Fruit fly (Drosophila melanogaster) S2 (cell line): ENCODE data around the gene CG33093.

ENCODE experiments used
- CG8478 ChIP-seq: fragments of >200 bp; optimal IDR thresholded peaks from 2 replicates; lab custom pipeline; 2018
- CTCF ChIP-seq, 2 experiments: fragments of >200 bp; optimal IDR thresholded peaks; 2 replicates each; lab custom pipeline; 2018

Gene CG33093

DNA sequence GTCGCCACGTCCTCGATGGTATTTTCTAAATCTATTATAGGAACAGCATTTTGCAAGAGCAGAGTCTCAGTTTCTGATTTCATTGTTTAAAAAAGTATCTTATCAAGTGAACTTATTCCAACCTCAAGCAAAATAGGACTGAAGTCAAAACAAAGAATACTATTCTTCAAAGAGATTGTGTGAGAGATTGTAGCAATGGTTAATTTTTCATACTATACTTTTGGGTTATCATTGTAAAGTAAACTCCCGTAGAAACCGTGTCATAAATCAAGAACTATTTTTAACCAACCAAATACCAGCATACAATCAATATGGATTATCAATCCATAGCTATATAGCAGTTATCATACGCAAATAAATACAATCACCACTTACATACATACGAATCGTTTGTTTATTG is at the start of gene CG33093:
TSS of gene CG33093 (minus strand) at position 122 of the 400 bp plus-strand sequence.
- TF ChIP-seq CTCF (optimal IDR thresholded peaks at IDR 0.05; lab: Kevin White, UChicago), result no peak
- no peak for TF ChIP-seq CG8478 (lab: Kevin White, UChicago)

DNA sequence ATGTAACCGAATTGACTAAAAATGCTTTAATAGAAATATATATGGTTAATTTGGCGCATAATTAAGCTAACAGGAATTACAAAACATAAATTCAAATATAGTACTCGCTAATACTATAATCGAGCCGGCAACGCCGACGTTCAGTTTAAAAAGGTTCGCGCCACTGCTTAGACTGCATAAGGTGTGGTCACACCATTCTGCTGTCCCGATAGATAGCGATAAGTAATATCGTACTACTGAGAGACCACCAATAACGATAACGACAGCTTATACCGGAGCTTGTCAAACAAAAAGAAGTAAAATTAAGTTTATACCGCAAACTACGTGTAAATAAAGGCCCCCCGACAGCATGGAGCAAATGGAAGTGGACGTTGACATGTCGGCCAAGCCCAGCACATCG is 48.8 kb upstream of the CG33093 start, which contains the start of gene CSN6:
TSS of gene CSN6 (plus strand) at position 228 of the 400 bp plus-strand sequence.
- TF ChIP-seq CTCF (optimal IDR thresholded peaks at IDR 0.05; lab: Kevin White, UChicago), result peak; percentile 50 to 57
- TF ChIP-seq CG8478 (lab: Kevin White, UChicago), result no peak

DNA sequence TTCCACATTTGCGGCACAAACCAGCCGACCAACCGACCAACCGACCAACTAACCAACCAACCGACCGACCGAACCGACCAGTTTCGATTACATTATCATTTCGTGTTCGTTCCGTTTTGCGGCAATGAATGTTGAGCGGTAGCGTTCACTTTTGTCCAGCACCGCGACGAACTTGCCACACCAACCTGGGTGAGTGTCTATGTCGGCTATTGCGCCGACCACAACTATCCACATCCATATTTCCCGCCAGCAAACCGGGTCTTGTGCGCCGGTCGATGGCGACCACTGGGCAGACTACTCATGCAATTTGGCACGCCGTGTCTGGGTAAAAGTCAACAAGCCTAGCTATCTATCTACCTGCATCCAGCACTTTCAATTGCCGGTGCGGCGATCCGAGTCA is 45.3 kb upstream of the CG33093 start:
- TF ChIP-seq CG8478 (lab: Kevin White, UChicago) (no peak), CTCF (optimal IDR thresholded peaks at IDR 0.05; lab: Kevin White, UChicago) (no peak)

DNA sequence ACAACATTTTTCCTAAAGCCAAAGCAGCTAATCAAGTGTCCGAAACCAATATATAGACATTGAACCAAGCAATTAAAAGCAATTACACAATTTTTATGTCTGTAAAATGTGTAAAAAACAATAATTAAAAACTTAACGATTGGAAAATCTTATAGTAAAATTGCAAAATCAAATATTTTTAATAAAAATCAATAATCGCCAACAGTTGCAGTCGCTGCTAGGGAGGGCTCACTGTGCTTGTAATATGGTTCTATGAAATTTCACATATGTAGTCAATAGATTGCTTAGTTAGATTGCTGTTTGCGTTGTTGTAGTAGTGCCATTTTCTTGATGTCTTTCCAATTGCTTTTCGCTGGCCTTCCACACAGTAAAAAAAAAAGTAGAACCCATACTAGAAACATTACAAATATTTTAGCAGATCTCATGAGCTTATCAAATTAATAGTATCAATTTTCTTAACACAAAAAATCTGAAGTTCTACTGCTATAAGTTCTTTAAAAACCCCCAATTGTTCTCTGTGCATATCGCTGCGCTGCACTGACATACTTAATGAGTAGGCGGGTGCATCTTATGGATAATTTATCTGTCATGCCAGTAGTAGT is 44.5 kb upstream of the CG33093 start:
- no peak for TF ChIP-seq CG8478 (lab: Kevin White, UChicago)
- TF ChIP-seq CTCF (optimal IDR thresholded peaks at IDR 0.05; lab: Kevin White, UChicago), result no peak

DNA sequence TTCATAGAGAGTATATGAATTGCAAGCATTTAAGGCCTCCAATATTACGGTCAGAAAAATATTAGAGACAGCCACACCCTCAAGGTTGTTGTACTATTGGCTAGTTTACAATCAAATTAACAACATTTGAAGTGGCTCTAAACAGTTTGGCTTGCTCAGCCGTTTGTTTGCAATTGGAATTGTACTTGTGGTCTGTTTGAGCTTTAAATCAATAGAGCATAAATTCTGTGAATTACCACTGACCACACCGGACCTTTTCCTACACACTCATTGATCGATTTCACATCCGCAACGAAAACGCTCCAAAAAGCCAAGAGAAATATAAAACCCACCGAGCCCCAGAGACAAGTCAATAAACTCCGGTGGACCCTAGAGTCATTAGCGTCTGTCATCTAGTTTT is 41.9 kb upstream of the CG33093 start:
- TF ChIP-seq CTCF (optimal IDR thresholded peaks at IDR 0.05; lab: Kevin White, UChicago) (no peak), CG8478 (lab: Kevin White, UChicago) (no peak)

DNA sequence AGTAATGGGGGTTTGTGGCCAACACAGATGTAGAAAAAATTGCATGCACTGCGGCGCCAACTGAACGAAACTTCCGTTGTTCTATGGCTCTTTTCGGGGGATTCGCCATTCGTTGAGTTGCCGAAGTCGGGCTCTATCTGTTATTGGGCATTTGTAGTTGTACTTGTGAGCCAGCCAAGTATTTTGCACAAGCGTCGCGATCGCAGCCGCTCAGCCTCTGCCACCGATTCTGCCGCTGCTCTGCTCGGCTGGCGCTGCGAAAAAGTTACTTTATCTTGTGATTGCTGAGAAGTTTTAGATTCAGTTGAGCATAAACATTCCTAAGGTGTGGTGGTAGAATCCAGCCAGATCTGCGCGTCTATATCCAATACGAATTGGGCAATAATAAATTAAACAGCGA is 38.2 kb upstream of the CG33093 start, which contains the start of gene CG33110:
TSS of gene CG33110 (plus strand) at position 301 of the 400 bp plus-strand sequence.
- no peak for TF ChIP-seq CG8478 (lab: Kevin White, UChicago)

DNA sequence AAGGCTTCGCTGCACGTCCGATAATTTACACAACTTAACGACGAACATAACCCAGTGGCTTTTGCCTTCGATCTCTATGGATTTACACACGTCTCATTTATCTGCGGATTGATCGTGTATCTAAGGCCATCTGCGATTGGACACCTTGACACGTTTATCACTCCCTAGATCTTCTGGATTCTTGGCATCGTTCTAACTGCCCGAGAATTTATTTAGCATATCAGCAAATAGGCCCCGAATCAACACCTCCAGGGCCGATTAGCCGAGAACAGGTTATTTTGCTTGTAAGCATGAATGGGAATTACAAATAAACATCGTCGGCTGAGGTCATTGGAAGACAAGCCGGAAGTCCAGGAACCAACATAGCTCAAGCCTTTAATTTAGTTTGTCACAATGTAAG is 36.8 kb upstream of the CG33093 start:
- TF ChIP-seq CTCF (optimal IDR thresholded peaks at IDR 0.05; lab: Kevin White, UChicago) (no peak), CG8478 (lab: Kevin White, UChicago) (no peak)

DNA sequence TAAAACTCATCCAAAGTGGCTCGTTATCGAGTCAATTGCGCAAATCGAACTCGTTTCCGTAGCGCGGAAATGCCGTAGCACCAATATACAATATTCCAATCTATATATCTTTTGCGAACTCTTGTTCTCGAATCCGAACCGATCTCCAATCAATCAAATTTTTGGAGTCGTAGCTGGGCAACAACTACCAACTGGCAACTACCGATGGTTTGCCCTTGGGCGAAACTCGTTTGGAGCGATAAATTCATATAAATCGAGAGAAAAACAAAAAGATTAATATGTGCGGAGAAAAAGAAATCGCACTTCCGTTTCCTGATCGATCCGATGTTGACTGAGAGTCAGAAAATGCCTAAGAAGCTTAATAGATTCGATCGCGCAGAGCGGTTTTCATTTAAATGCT is 34.0 kb upstream of the CG33093 start:
- no peak for TF ChIP-seq CTCF (optimal IDR thresholded peaks at IDR 0.05; lab: Kevin White, UChicago)
- no peak for TF ChIP-seq CG8478 (lab: Kevin White, UChicago)

DNA sequence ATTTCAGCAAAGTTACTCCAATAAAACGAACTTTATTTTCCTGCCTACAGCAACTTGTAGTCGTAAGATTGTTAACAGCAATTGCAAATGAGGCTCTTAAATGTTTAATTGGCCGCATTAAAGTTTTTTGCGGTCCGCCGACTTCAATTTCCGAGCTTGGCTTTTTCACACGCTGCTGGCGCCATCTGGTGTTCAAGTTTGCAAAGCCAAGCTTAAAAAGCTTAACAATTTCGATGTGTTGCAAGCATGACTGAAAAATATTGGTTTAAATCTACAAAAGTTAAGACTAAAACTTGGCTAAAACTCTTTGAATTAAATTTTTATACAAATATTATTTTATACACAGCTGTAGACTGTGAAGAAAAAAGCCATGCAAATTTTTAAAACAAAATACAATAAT is 33.0 kb upstream of the CG33093 start:
- TF ChIP-seq CTCF (optimal IDR thresholded peaks at IDR 0.05; lab: Kevin White, UChicago) (peak in 1 of 2 experiments; percentile 49), CG8478 (lab: Kevin White, UChicago) (no peak)

DNA sequence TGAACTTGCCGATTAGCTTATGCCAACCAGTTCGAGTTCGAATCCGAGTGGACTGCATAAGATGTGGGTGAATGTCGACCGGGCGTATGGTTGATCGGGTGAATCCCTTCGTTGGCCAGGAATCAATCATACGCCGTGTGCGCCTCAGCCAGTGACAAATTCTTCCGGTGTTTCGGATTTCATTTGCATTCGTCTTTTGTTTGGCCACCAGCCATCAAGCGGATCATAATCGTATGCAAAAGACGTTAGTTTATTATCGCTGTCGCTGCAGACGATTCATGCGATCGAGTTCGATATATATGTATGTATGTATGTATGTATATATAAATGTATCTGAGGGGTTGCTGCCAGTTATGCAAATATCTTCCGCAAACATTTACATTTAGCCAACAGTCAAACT is 32.4 kb upstream of the CG33093 start:
- TF ChIP-seq CTCF (optimal IDR thresholded peaks at IDR 0.05; lab: Kevin White, UChicago) (no peak), CG8478 (lab: Kevin White, UChicago) (no peak)

DNA sequence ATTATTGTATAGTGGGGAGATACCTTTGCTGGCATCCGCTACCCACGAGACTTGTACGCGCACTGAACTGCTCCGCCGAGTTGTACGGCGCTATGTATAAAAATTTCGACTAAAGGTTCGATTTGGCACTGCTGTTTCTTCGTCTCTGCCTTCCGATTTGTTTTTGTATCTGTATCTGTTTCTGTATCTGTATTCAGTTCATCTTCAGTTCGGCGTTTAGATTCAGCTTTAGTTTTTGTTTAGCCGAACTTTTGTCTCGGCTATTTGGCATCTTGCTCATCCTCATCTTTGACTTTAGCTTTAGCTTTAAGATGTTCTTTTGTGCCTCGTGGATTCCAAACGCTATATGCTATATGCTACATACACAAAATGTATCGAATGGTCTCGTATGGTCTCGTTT is 30.8 kb upstream of the CG33093 start, which contains the start of gene sit:
TSS of gene sit (minus strand) at position 71 of the 400 bp plus-strand sequence.
- TF ChIP-seq CG8478 (lab: Kevin White, UChicago), result no peak
- no peak for TF ChIP-seq CTCF (optimal IDR thresholded peaks at IDR 0.05; lab: Kevin White, UChicago)

DNA sequence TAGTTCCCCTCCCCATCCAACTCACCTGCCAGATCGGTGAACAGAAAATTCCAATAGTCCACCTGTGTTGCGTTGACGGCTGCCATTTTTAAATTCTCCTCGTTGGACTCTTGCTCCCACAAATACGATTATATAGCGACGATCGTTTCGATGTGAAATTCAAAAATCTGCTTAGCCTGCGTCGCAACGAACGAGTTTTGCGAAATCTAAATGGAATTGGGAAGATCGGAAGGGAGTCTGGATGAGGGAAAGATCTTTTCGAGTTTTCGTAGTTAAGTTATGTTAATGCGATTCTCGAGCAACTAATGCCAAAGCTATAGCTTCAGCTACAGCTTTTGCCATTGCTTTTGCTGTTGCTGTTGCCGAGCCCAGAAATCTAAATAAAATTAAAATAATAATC is 28.5 kb upstream of the CG33093 start:
- TF ChIP-seq CTCF (optimal IDR thresholded peaks at IDR 0.05; lab: Kevin White, UChicago) (no peak), CG8478 (lab: Kevin White, UChicago) (no peak)

DNA sequence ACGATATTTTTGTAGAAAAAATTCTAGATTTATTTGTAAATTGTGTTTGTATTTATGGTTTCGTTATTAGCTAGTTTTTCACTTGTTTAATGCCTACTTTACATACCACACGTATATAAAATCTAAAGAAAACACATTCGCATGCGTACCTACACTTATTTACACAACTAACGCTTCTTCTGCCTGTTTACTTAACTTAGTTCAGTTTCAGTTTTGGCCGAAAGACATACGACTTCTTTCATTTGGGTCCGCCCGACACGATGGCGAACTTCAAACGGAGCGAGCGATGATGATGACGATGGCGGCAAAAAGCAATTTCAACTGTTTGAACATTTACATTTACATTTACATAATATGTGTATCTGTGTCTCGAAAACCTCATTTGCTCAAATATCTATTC is 26.7 kb upstream of the CG33093 start:
- TF ChIP-seq CTCF (optimal IDR thresholded peaks at IDR 0.05; lab: Kevin White, UChicago), result no peak
- TF ChIP-seq CG8478 (lab: Kevin White, UChicago), result no peak

DNA sequence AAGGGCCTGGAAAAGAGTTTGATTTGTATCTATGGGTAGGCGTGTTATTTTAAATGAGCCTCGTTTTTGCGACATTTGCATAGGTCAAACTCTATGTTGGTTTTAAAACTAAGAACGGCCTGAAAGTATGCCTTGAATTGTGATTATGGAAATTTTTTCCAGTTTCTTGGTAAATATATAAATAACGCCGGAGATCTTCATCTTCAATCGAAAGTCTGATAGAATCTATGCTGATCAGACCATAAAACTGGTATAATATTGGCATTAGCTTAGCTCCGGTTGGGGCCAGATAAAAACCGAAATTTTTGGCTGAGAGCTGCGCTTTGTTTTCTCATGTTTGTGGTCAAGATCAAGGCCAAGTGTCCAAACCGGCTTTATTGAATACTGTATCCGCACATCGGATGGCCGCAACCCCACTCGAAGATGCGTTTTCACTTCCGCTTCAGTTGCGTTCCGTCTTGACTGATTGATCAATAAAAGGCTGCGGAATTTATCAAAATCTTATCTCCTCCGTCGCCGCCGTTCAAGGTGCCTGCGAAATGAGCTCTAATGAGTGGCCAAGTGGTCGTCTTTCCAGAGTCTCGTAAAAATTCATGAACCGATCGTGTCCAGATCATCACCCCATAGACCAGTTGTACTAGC is 25.5 kb upstream of the CG33093 start:
- TF ChIP-seq CG8478 (lab: Kevin White, UChicago) (no peak), CTCF (optimal IDR thresholded peaks at IDR 0.05; lab: Kevin White, UChicago) (no peak)

DNA sequence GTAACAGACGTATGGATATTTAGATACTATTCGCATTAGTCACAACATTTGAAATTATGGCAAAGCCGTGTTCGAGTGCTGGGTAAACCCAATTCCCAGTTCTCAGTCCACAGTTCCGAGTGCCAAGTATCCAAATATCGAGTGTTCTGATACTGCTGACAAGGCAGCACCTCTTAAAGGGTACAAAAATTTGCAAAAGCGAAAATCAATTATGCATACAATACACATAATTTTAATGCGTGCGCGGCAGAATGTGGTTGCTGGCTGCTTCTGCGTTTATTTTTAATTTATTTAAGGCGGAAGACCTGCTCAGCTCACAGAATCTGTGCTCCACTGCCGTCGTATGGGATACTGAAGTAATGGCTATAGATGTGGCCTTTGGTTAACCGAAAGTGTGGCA is 21.0 kb upstream of the CG33093 start:
- no peak for TF ChIP-seq CG8478 (lab: Kevin White, UChicago)

DNA sequence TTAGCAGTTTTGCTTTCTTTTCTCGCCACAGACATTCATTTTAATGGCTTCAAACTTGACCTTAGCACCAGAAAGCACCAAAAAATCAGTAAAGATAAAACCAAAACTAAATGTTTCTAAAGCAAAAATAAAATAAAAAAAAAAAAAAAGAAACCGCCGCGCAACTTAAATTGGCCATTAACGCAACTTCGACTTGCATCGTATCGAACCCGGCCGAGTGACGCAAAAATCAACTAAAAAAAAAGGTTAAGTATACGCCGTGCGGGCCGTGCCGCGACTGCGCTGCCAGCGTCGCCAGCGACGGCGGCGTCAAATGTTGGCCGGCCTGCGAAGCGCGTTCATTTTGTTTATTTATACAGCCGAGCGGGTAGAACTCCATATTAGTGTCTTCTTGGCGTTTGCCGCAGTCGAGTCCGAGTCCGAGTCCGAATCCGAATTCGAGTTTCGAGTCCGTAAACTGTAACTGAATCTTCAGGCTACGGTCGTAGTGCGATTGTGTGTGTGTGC is 18.6 kb upstream of the CG33093 start, which contains the start of gene bond:
TSS of gene bond (plus strand) at position 375 of the 507 bp plus-strand sequence.
- TF ChIP-seq CTCF (optimal IDR thresholded peaks at IDR 0.05; lab: Kevin White, UChicago) (no peak), CG8478 (lab: Kevin White, UChicago) (no peak)
